Fruit fly (Drosophila melanogaster) S2 (cell line): ENCODE measurements around the gene CG12746.

Source experiments
- CG8478 ChIP-seq: fragments of >200 bp; optimal IDR thresholded peaks from 2 replicates; lab custom pipeline; 2018
- CTCF ChIP-seq, 2 experiments: fragments of >200 bp; optimal IDR thresholded peaks; 2 replicates each; lab custom pipeline; 2018

dm6 chr3R:5568590-5568989, 3.9 kb downstream of the CG12746 start, which contains the start of the genes CG2931 and Rheb:
- TF ChIP-seq CG8478 (lab: Kevin White, UChicago) (no peak), CTCF (optimal IDR thresholded peaks at IDR 0.05; lab: Kevin White, UChicago) (no peak)
